Fruit fly (Drosophila melanogaster) whole organism: Measurements from ENCODE around the gene B-H2.

ENCODE experiments used
- Dll ChIP-seq: fragments of >200 bp; optimal IDR thresholded peaks from 2 replicates; lab custom pipeline; 2017
- EcR ChIP-seq, 2 experiments: fragments of >200 bp; optimal IDR thresholded peaks; 2 replicates each; lab custom pipeline; 2017; ENCODE audit warnings: missing biosample characterization in 2 of 2, missing genetic modification characterization in 2 of 2, missing genetic modification reagents in 2 of 2
- pan ChIP-seq: fragments of >200 bp; optimal IDR thresholded peaks from 2 replicates; lab custom pipeline; 2017
- psq ChIP-seq: fragments of >200 bp; optimal IDR thresholded peaks from 2 replicates; lab custom pipeline; 2017
- usp ChIP-seq: fragments of >200 bp; optimal IDR thresholded peaks from 2 replicates; lab custom pipeline; 2017; ENCODE audit warnings: missing biosample characterization, missing genetic modification characterization, mixed read lengths

dm6 chrX:17330678-17331261 lies 16.4 kb downstream of the B-H2 start:
- TF ChIP-seq psq (lab: Kevin White, UChicago): no peak
- TF ChIP-seq usp (GFP tag; lab: Kevin White, UChicago): no peak
- no peak for TF ChIP-seq Dll (lab: Kevin White, UChicago)
- TF ChIP-seq EcR (GFP tag; optimal IDR thresholded peaks at IDR 0.05; lab: Kevin White, UChicago): no peak
- no peak for TF ChIP-seq pan (lab: Kevin White, UChicago)
